Worm (Caenorhabditis elegans) whole organism, L1 larva: Measurements from ENCODE around the gene clec-238.

ENCODE experiments used
- C34B4.2 ChIP-seq: sonication (generic microtip); optimal IDR thresholded peaks from 2 replicates; lab custom pipeline; 2017; ENCODE audit warnings: mild to moderate bottlenecking, missing genetic modification characterization, missing compliant biosample characterization
- Y116A8C.19 ChIP-seq: sonication (generic microtip); optimal IDR thresholded peaks from 2 replicates; lab custom pipeline; 2016; ENCODE audit warnings: missing compliant biosample characterization, missing genetic modification characterization, borderline replicate concordance
- alr-1 ChIP-seq: fragments of 200-800 bp; sonication (Bioruptor generic); optimal IDR thresholded peaks from 2 replicates; lab custom pipeline; 2018; ENCODE audit warnings: borderline replicate concordance, mild to moderate bottlenecking, missing genetic modification characterization, missing compliant biosample characterization
- ama-1 ChIP-seq: fragments of 150-350 bp; optimal IDR thresholded peaks from 2 replicates; lab custom pipeline; 2014
- efl-3 ChIP-seq: fragments of 200-800 bp; sonication (Bioruptor generic); optimal IDR thresholded peaks from 2 replicates; lab custom pipeline; 2018; ENCODE audit warnings: mild to moderate bottlenecking, missing genetic modification characterization, missing compliant biosample characterization
- egl-27 ChIP-seq, 2 experiments: fragments of 150-350 bp in 1 of 2; sonication (generic microtip); optimal IDR thresholded peaks; 3 replicates each; lab custom pipeline; 2017 to 2018; ENCODE audit warnings: missing biosample characterization in 2 of 2, missing genetic modification characterization in 2 of 2, missing genetic modification reagents in 2 of 2
- elt-3 ChIP-seq, 6 experiments: fragments of 150-350 bp in 1 of 6; sonication (generic microtip); optimal IDR thresholded peaks; 2 replicates each; lab custom pipeline; 2017 to 2018; ENCODE audit warnings: missing biosample characterization in 6 of 6, missing genetic modification characterization in 6 of 6, inconsistent platforms in 1 of 6
- ets-5 ChIP-seq: fragments of 200-800 bp; sonication (Bioruptor generic); IDR thresholded peaks from 2 replicates; pipeline ENCODE4 v1.3.6; 2022; ENCODE audit warnings: missing genetic modification characterization, missing compliant biosample characterization
- fkh-10 ChIP-seq: sonication (generic microtip); optimal IDR thresholded peaks from 2 replicates; lab custom pipeline; 2017; ENCODE audit warnings: missing biosample characterization, missing genetic modification reagents, missing genetic modification characterization
- fkh-8 ChIP-seq: sonication (generic microtip); optimal IDR thresholded peaks from 2 replicates; lab custom pipeline; 2016; ENCODE audit warnings: mild to moderate bottlenecking, missing genetic modification characterization, missing compliant biosample characterization
- fos-1 ChIP-seq: fragments of 150-350 bp; optimal IDR thresholded peaks from 2 replicates; lab custom pipeline; 2014; ENCODE audit warnings: missing biosample characterization, missing genetic modification characterization
- hlh-4 ChIP-seq: sonication (generic microtip); optimal IDR thresholded peaks from 2 replicates; lab custom pipeline; 2016; ENCODE audit warnings: mild to moderate bottlenecking, missing genetic modification characterization, missing compliant biosample characterization
- irx-1 ChIP-seq: sonication (generic microtip); optimal IDR thresholded peaks from 2 replicates; lab custom pipeline; 2016; ENCODE audit warnings: missing genetic modification characterization, missing compliant biosample characterization
- isw-1 ChIP-seq: fragments of 200-800 bp; sonication (Bioruptor generic); IDR thresholded peaks from 2 replicates; pipeline ENCODE4 v1.3.6; 2022; ENCODE audit warnings: missing genetic modification characterization, missing compliant biosample characterization
- jun-1 ChIP-seq: fragments of 150-350 bp; optimal IDR thresholded peaks from 2 replicates; lab custom pipeline; 2014; ENCODE audit warnings: missing biosample characterization, missing genetic modification reagents, missing genetic modification characterization
- lin-14 ChIP-seq: fragments of 200-800 bp; sonication (Bioruptor generic); optimal IDR thresholded peaks from 2 replicates; lab custom pipeline; 2018; ENCODE audit warnings: mild to moderate bottlenecking, missing genetic modification characterization, moderate library complexity, missing compliant biosample characterization
- lin-35 ChIP-seq, 2 experiments: fragments of 150-350 bp; optimal IDR thresholded peaks; 2 replicates each; lab custom pipeline; 2014; ENCODE audit warnings: missing biosample characterization in 2 of 2, missing genetic modification characterization in 2 of 2, missing genetic modification reagents in 2 of 2
- lin-39 ChIP-seq: fragments of 150-350 bp; optimal IDR thresholded peaks from 2 replicates; lab custom pipeline; 2014; ENCODE audit warnings: missing biosample characterization, missing genetic modification reagents, missing genetic modification characterization
- mab-9 ChIP-seq: fragments of 200-800 bp; sonication (Bioruptor generic); IDR thresholded peaks from 2 replicates; pipeline ENCODE4 v1.3.6; 2022; ENCODE audit warnings: missing genetic modification reagents, missing genetic modification characterization, missing compliant biosample characterization
- mdl-1 ChIP-seq, 2 experiments: fragments of 150-350 bp; optimal IDR thresholded peaks; 2 replicates each; lab custom pipeline; 2014 to 2017; ENCODE audit warnings: missing biosample characterization in 2 of 2, missing genetic modification characterization in 2 of 2, inconsistent platforms in 1 of 2
- mef-2 ChIP-seq: fragments of 150-350 bp; optimal IDR thresholded peaks from 2 replicates; lab custom pipeline; 2014; ENCODE audit warnings: missing biosample characterization, missing genetic modification characterization
- mep-1 ChIP-seq: fragments of 150-350 bp; optimal IDR thresholded peaks from 2 replicates; lab custom pipeline; 2014; ENCODE audit warnings: missing biosample characterization, missing genetic modification characterization
- nhr-11 ChIP-seq: fragments of 150-350 bp; optimal IDR thresholded peaks from 2 replicates; lab custom pipeline; 2014; ENCODE audit warnings: missing biosample characterization, missing genetic modification characterization
- nhr-20 ChIP-seq: sonication (generic microtip); optimal IDR thresholded peaks from 2 replicates; lab custom pipeline; 2016; ENCODE audit warnings: mild to moderate bottlenecking, missing genetic modification characterization, missing compliant biosample characterization
- nhr-28 ChIP-seq: fragments of 150-350 bp; optimal IDR thresholded peaks from 2 replicates; lab custom pipeline; 2014; ENCODE audit warnings: missing biosample characterization, missing genetic modification characterization
- nhr-71 ChIP-seq: sonication (generic microtip); optimal IDR thresholded peaks from 2 replicates; lab custom pipeline; 2016; ENCODE audit warnings: mild to moderate bottlenecking, missing genetic modification characterization, moderate library complexity, missing compliant biosample characterization
- nhr-76 ChIP-seq: sonication (generic microtip); optimal IDR thresholded peaks from 2 replicates; lab custom pipeline; 2017; ENCODE audit warnings: missing biosample characterization, missing genetic modification characterization
- nhr-85 ChIP-seq: sonication (generic microtip); peaks from one replicate; lab custom pipeline; 2016; ENCODE audit warnings: missing genetic modification characterization, inconsistent platforms, missing compliant biosample characterization
- pag-3 ChIP-seq: sonication (generic microtip); optimal IDR thresholded peaks from 2 replicates; lab custom pipeline; 2017; ENCODE audit warnings: missing genetic modification characterization, mild to moderate bottlenecking, missing compliant biosample characterization, antibody characterized with exemption, borderline replicate concordance; ENCODE audit not compliant: insufficient read depth
- pqm-1 ChIP-seq: sonication (generic microtip); optimal IDR thresholded peaks from 3 replicates; lab custom pipeline; 2017; ENCODE audit warnings: missing biosample characterization, missing genetic modification characterization
- rnt-1 ChIP-seq: sonication (generic microtip); optimal IDR thresholded peaks from 2 replicates; lab custom pipeline; 2016; ENCODE audit warnings: mild to moderate bottlenecking, missing genetic modification characterization, moderate library complexity, missing compliant biosample characterization
- skn-1 ChIP-seq: fragments of 150-350 bp; optimal IDR thresholded peaks from 2 replicates; lab custom pipeline; 2014; ENCODE audit warnings: missing biosample characterization, missing genetic modification characterization
- sox-4 ChIP-seq: sonication (generic microtip); optimal IDR thresholded peaks from 2 replicates; lab custom pipeline; 2016; ENCODE audit warnings: missing genetic modification characterization, missing compliant biosample characterization
- sup-37 ChIP-seq: fragments of 200-800 bp; sonication (Bioruptor generic); optimal IDR thresholded peaks from 2 replicates; lab custom pipeline; 2018; ENCODE audit warnings: mild to moderate bottlenecking, missing genetic modification characterization, missing compliant biosample characterization
- unc-98 ChIP-seq: fragments of 200-800 bp; sonication (Bioruptor generic); IDR thresholded peaks from 2 replicates; pipeline ENCODE4 v1.3.6; 2022; ENCODE audit warnings: missing genetic modification characterization, missing compliant biosample characterization
- zag-1 ChIP-seq: fragments of 150-350 bp; optimal IDR thresholded peaks from 2 replicates; lab custom pipeline; 2014; ENCODE audit warnings: missing biosample characterization, missing genetic modification characterization
- zip-4 ChIP-seq: fragments of 200-800 bp; sonication (Bioruptor generic); optimal IDR thresholded peaks from 2 replicates; lab custom pipeline; 2018; ENCODE audit warnings: mild to moderate bottlenecking, missing genetic modification characterization, moderate library complexity, missing compliant biosample characterization
- ztf-4 ChIP-seq: fragments of 150-350 bp; optimal IDR thresholded peaks from 2 replicates; lab custom pipeline; 2014; ENCODE audit warnings: missing biosample characterization, missing genetic modification characterization

Gene clec-238

DNA sequence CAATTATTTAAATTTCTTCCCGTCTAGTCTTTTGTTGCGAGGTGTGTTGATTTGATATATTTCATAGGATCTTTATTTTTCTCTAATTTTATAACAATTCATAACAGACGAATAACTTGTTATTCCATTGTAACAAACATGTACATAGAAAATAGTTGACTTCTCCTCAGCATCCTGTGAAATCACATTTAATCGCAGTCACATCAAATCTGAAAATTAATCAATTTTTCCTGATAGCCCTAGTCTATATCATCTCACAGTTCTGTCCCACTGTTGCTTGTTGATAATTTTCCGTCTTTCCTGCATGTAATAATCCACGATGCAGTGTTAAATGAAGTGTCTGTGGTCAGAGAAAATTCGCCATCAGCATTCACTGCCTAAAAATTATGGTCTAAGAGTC lies 36.2 kb downstream of the clec-238 start:
- TF ChIP-seq nhr-11 (tag; lab: Kevin White, UChicago) (no peak), fos-1 (tag; lab: Kevin White, UChicago) (no peak), skn-1 (tag; lab: Kevin White, UChicago) (no peak), isw-1 (GFP tag; lab: Robert Waterston, UW) (no peak), jun-1 (tag; lab: Kevin White, UChicago) (no peak), elt-3 (tag; optimal IDR thresholded peaks at IDR 0.05; lab: Kevin White, UChicago) (no peak)
- TF ChIP-seq, all 84 proteins: peak for 0

DNA sequence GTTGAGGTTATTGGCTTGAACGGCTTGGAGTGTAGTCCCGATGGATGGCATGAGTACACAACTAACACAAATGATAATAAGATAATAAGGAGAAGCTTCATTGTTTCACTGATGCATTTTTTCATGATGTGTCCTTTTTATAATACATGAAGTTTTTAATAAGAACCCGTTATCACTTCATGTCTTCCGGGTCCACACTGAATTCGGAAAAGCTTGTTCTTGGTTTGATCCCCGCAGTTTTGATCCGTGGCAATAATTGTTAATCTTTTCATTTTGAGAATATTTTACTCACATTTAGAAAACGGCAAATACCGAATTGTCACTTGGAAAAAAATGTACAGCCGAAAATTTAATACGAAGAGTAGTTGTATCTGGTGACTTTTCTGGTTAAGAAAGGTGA lies 37.0 kb downstream of the clec-238 start, which contains the start of gene Y102A5C.27:
Y102A5C.27 (minus strand) TSS at position 101 of the 400 bp plus-strand sequence.
- TF ChIP-seq pqm-1 (tag; lab: Kevin White, UChicago) (no peak), egl-27 (tag; optimal IDR thresholded peaks at IDR 0.05; lab: Kevin White, UChicago) (no peak), Y116A8C.19 (tag; lab: Kevin White, UChicago) (no peak), mab-9 (GFP tag; lab: Robert Waterston, UW) (no peak), skn-1 (tag; lab: Kevin White, UChicago) (no peak), lin-35 (GFP tag; optimal IDR thresholded peaks at IDR 0.05; lab: Kevin White, UChicago) (no peak), lin-39 (no peak), nhr-28 (tag; lab: Kevin White, UChicago) (no peak), fkh-8 (no peak), isw-1 (GFP tag; lab: Robert Waterston, UW) (no peak), sox-4 (no peak), nhr-76 (tag; lab: Kevin White, UChicago) (no peak), pag-3 (tag; lab: Kevin White, UChicago) (no peak), nhr-85 (tag; lab: Kevin White, UChicago) (no peak)
- TF ChIP-seq, all 84 proteins: peak for 0

DNA sequence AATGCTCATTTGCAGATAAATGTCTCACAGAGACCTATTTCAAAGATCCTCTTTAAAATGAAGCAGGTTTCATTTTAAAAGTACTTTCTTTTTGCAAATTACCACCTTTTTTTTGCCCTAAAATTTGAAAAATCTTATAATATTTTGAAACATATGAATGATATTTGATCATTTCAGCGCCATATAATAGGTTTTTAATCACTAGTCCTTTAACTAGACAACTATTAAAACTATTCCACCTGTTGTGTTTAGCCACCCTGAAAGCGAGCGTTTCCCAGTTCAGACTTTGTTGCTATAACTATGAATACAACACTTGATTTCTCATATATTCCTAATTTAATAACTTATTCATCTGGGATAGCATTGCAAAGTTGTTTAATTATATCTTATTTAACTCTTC lies 40.1 kb downstream of the clec-238 start, which contains the start of gene srz-95:
srz-95 (plus strand) TSS at position 301 of the 400 bp plus-strand sequence.
- no peak for TF ChIP-seq alr-1 (tag; lab: Kevin White, UChicago)
- TF ChIP-seq mdl-1 (tag; optimal IDR thresholded peaks at IDR 0.05; lab: Kevin White, UChicago): no peak

DNA sequence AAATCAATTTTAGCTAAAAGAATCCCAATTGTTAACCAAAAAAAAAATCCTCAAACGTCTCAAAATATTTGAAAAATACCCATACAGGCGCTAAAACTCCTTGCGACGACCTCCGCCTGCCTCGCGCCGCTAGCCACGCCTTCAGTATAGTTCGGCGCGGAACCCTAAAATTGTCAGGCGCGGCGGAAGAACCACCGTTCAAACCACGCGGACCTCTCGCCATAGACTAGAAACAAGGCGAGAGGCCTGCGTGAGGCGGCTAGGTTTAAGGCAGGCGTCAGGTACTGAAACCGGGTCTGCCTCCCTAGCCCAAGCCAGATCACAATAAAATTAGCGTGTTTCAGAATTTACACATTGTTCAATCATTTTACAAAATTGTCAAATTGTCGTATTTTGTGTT lies 40.8 kb downstream of the clec-238 start:
- TF ChIP-seq nhr-11 (tag; lab: Kevin White, UChicago) (no peak), ets-5 (GFP tag; lab: Robert Waterston, UW) (no peak), irx-1 (tag; lab: Kevin White, UChicago) (no peak), nhr-28 (tag; lab: Kevin White, UChicago) (no peak), hlh-4 (tag; lab: Kevin White, UChicago) (no peak), fkh-10 (GFP tag; lab: Kevin White, UChicago) (no peak), mep-1 (tag; lab: Kevin White, UChicago) (no peak), ama-1 (lab: Kevin White, UChicago) (no peak)

DNA sequence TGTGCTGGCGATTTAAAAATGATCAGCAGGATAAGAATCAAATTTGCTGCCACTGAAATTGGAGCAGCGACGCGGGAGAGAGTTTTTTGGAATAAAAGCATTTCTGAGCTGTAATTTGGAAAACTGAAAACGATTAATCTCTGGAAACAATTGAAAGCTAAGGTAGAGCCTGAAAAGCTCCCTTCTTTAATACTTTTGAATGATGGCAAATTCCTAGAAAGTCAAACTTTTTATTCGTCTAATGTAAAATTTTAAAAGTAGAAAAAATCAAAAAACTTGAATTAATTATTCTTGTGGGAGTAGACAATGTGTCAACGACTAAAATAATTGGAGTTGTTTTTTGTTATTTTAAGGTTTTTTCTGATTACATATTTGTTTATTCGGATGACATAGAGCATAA lies 48.6 kb downstream of the clec-238 start, which contains the start of gene str-217:
str-217 (minus strand) TSS at position 101 of the 400 bp plus-strand sequence.
- TF ChIP-seq lin-14 (no peak), zag-1 (no peak), nhr-71 (tag; lab: Kevin White, UChicago) (no peak), zip-4 (GFP tag; lab: Kevin White, UChicago) (no peak), ets-5 (GFP tag; lab: Robert Waterston, UW) (no peak), nhr-20 (tag; lab: Kevin White, UChicago) (no peak), ztf-4 (tag; lab: Kevin White, UChicago) (no peak), fkh-8 (no peak), rnt-1 (tag; lab: Kevin White, UChicago) (no peak), efl-3 (GFP tag; lab: Kevin White, UChicago) (no peak), C34B4.2 (tag; lab: Kevin White, UChicago) (no peak), mef-2 (no peak), unc-98 (GFP tag; lab: Robert Waterston, UW) (no peak), fkh-10 (GFP tag; lab: Kevin White, UChicago) (no peak), nhr-85 (tag; lab: Kevin White, UChicago) (no peak), sup-37 (GFP tag; lab: Kevin White, UChicago) (no peak), elt-3 (tag; optimal IDR thresholded peaks at IDR 0.05; lab: Kevin White, UChicago) (no peak), sox-4 (no peak)
